Fruit fly (Drosophila melanogaster) whole organism, embryonic: ENCODE data around the gene Adck5.
A peak's percentile ranks its signal among the peaks of the same experiment; 100 is the strongest.

Experiments used
- Bgb ChIP-seq: fragments of 200-800 bp; sonication (Bioruptor generic); IDR thresholded peaks from 2 replicates; pipeline ENCODE4 v1.3.6; 2022; ENCODE audit warnings: missing biosample characterization, missing genetic modification characterization; ENCODE audit not compliant: partially characterized antibody
- CG10959 ChIP-seq: fragments of 200-800 bp; sonication (Bioruptor generic); IDR thresholded peaks from 2 replicates; pipeline ENCODE4 v1.3.6; 2022; ENCODE audit warnings: missing biosample characterization, missing genetic modification characterization
- CG11696 ChIP-seq: fragments of 200-800 bp; sonication (Bioruptor generic); IDR thresholded peaks from 2 replicates; pipeline ENCODE4 v1.3.6; 2022; ENCODE audit warnings: missing biosample characterization, missing genetic modification characterization
- CG13624 ChIP-seq: fragments of 200-800 bp; sonication (Bioruptor generic); optimal IDR thresholded peaks from 2 replicates; lab custom pipeline; 2016; ENCODE audit warnings: missing biosample characterization, missing genetic modification characterization
- CG16779 ChIP-seq: fragments of 200-800 bp; sonication (Bioruptor generic); IDR thresholded peaks from 2 replicates; pipeline ENCODE4 v1.3.6; 2022; ENCODE audit warnings: missing biosample characterization, missing genetic modification characterization
- CG2678 ChIP-seq: fragments of 200-800 bp; sonication (Bioruptor generic); optimal IDR thresholded peaks from 3 replicates; lab custom pipeline; 2019; ENCODE audit warnings: missing biosample characterization, mild to moderate bottlenecking, missing genetic modification characterization, moderate library complexity
- CG2875 ChIP-seq: fragments of 200-800 bp; sonication (Bioruptor generic); optimal IDR thresholded peaks from 2 replicates; lab custom pipeline; 2017; ENCODE audit warnings: missing biosample characterization, mild to moderate bottlenecking, missing genetic modification characterization, missing genetic modification reagents
- CG4707 ChIP-seq: fragments of 200-800 bp; sonication (Bioruptor generic); optimal IDR thresholded peaks from 2 replicates; lab custom pipeline; 2018; ENCODE audit warnings: missing biosample characterization, mild to moderate bottlenecking, missing genetic modification characterization, moderate library complexity
- CG6175 ChIP-seq: fragments of 200-800 bp; sonication (Bioruptor generic); IDR thresholded peaks from 3 replicates; pipeline ENCODE4 v1.3.6; 2022; ENCODE audit warnings: missing biosample characterization, missing genetic modification characterization
- Camta ChIP-seq: fragments of 200-800 bp; sonication (Bioruptor generic); optimal IDR thresholded peaks from 2 replicates; lab custom pipeline; 2016; ENCODE audit warnings: missing biosample characterization, missing genetic modification characterization
- Dek ChIP-seq: fragments of 200-800 bp; sonication (Bioruptor generic); optimal IDR thresholded peaks from 3 replicates; lab custom pipeline; 2019; ENCODE audit warnings: missing biosample characterization, mild to moderate bottlenecking, missing genetic modification characterization, moderate library complexity
- Drgx ChIP-seq: fragments of 200-800 bp; sonication (Bioruptor generic); IDR thresholded peaks from 2 replicates; pipeline ENCODE4 v1.3.6; 2022; ENCODE audit warnings: missing biosample characterization, missing genetic modification characterization
- Eip74EF ChIP-seq, 2 experiments: fragments of 200-800 bp in 1 of 2; fragments of >200 bp in 1 of 2; sonication (Bioruptor generic) in 1 of 2; optimal IDR thresholded peaks; 2 replicates each; lab custom pipeline; 2017 to 2019; ENCODE audit warnings: missing biosample characterization in 2 of 2, missing genetic modification characterization in 2 of 2, mild to moderate bottlenecking in 1 of 2, moderate library complexity in 1 of 2
- Ets65A ChIP-seq: fragments of 200-800 bp; sonication (Bioruptor generic); peaks from one replicate; lab custom pipeline; 2016; ENCODE audit warnings: missing biosample characterization, missing genetic modification characterization
- Hand ChIP-seq: fragments of 200-800 bp; sonication (Bioruptor generic); optimal IDR thresholded peaks from 2 replicates; lab custom pipeline; 2017; ENCODE audit warnings: mild to moderate bottlenecking, missing biosample characterization, missing genetic modification reagents, missing genetic modification characterization
- Med ChIP-seq: fragments of 200-800 bp; sonication (Bioruptor generic); peaks from one replicate; lab custom pipeline; 2016; ENCODE audit warnings: missing biosample characterization, missing genetic modification characterization, mild to moderate bottlenecking, inconsistent platforms, moderate library complexity
- NC2α ChIP-seq: fragments of 200-800 bp; sonication (Bioruptor generic); optimal IDR thresholded peaks from 2 replicates; lab custom pipeline; 2016; ENCODE audit warnings: missing biosample characterization, missing genetic modification characterization
- NfI ChIP-seq: fragments of 200-800 bp; sonication (Bioruptor generic); optimal IDR thresholded peaks from 3 replicates; lab custom pipeline; 2018; ENCODE audit warnings: missing biosample characterization, mild to moderate bottlenecking, missing genetic modification characterization, moderate library complexity
- Pdp1 ChIP-seq, 2 experiments: fragments of 200-800 bp; sonication (Bioruptor generic); optimal IDR thresholded peaks; 3 replicates each; lab custom pipeline; 2016; ENCODE audit warnings: missing biosample characterization in 2 of 2, missing genetic modification characterization in 2 of 2, mild to moderate bottlenecking in 1 of 2, moderate library complexity in 1 of 2
- Ptx1 ChIP-seq: fragments of 200-800 bp; sonication (Bioruptor generic); IDR thresholded peaks from 2 replicates; pipeline ENCODE4 v1.3.6; 2022; ENCODE audit warnings: missing biosample characterization, missing genetic modification characterization
- Six4 ChIP-seq: fragments of 200-800 bp; sonication (Bioruptor generic); optimal IDR thresholded peaks from 2 replicates; lab custom pipeline; 2016; ENCODE audit warnings: missing biosample characterization, missing genetic modification characterization
- Xbp1 ChIP-seq: fragments of 200-800 bp; sonication (Bioruptor generic); optimal IDR thresholded peaks from 3 replicates; lab custom pipeline; 2016; ENCODE audit warnings: missing biosample characterization, mild to moderate bottlenecking, missing genetic modification characterization
- crp ChIP-seq, 2 experiments: fragments of 200-800 bp; sonication (Bioruptor generic); optimal IDR thresholded peaks; 2 replicates in 1 of 2; 3 replicates in 1 of 2; lab custom pipeline; 2017; ENCODE audit warnings: missing biosample characterization in 2 of 2, missing genetic modification characterization in 2 of 2, mild to moderate bottlenecking in 1 of 2, moderate library complexity in 1 of 2
- dmrt99B ChIP-seq: fragments of 200-800 bp; sonication (Bioruptor generic); optimal IDR thresholded peaks from 2 replicates; lab custom pipeline; 2018; ENCODE audit warnings: missing biosample characterization, mild to moderate bottlenecking, missing genetic modification characterization, moderate library complexity
- fd96Cb ChIP-seq: fragments of 200-800 bp; sonication (Bioruptor generic); optimal IDR thresholded peaks from 2 replicates; lab custom pipeline; 2018; ENCODE audit warnings: missing biosample characterization, mild to moderate bottlenecking, missing genetic modification characterization, moderate library complexity
- gem ChIP-seq: fragments of 200-800 bp; sonication (Bioruptor generic); optimal IDR thresholded peaks from 2 replicates; lab custom pipeline; 2019; ENCODE audit warnings: missing biosample characterization, mild to moderate bottlenecking, missing genetic modification characterization, moderate library complexity
- h ChIP-seq: fragments of >200 bp; optimal IDR thresholded peaks from 2 replicates; lab custom pipeline; 2017
- lov ChIP-seq, 2 experiments: fragments of 200-800 bp in 1 of 2; fragments of >200 bp in 1 of 2; sonication (Bioruptor generic) in 1 of 2; IDR thresholded peaks in 1 of 2; optimal IDR thresholded peaks in 1 of 2; 2 replicates in 1 of 2; 3 replicates in 1 of 2; pipeline versions ENCODE4 v1.3.6 to Lab custom; 2017 to 2022; ENCODE audit warnings: missing biosample characterization in 1 of 2, missing genetic modification characterization in 1 of 2
- odd ChIP-seq: fragments of 200-800 bp; sonication (Bioruptor generic); optimal IDR thresholded peaks from 2 replicates; lab custom pipeline; 2017; ENCODE audit warnings: missing biosample characterization, mild to moderate bottlenecking, missing genetic modification characterization
- org-1 ChIP-seq: fragments of 200-800 bp; sonication (Bioruptor generic); optimal IDR thresholded peaks from 2 replicates; lab custom pipeline; 2017; ENCODE audit warnings: missing biosample characterization, missing genetic modification characterization
- pum ChIP-seq: fragments of 200-800 bp; sonication (Bioruptor generic); optimal IDR thresholded peaks from 2 replicates; lab custom pipeline; 2016; ENCODE audit warnings: missing biosample characterization, missing genetic modification characterization
- sens ChIP-seq: fragments of 200-800 bp; sonication (Bioruptor generic); peaks from one replicate; lab custom pipeline; 2016; ENCODE audit warnings: missing biosample characterization, missing genetic modification characterization
- sna ChIP-seq: fragments of 200-800 bp; sonication (Bioruptor generic); IDR thresholded peaks from 2 replicates; pipeline ENCODE4 v1.3.6; 2022; ENCODE audit warnings: missing biosample characterization, missing genetic modification characterization; ENCODE audit not compliant: partially characterized antibody
- usp ChIP-seq: fragments of >200 bp; optimal IDR thresholded peaks from 2 replicates; lab custom pipeline; 2017; ENCODE audit warnings: missing biosample characterization, missing genetic modification characterization
- yki ChIP-seq: fragments of >200 bp; optimal IDR thresholded peaks from 3 replicates; lab custom pipeline; 2018

Gene Adck5

DNA sequence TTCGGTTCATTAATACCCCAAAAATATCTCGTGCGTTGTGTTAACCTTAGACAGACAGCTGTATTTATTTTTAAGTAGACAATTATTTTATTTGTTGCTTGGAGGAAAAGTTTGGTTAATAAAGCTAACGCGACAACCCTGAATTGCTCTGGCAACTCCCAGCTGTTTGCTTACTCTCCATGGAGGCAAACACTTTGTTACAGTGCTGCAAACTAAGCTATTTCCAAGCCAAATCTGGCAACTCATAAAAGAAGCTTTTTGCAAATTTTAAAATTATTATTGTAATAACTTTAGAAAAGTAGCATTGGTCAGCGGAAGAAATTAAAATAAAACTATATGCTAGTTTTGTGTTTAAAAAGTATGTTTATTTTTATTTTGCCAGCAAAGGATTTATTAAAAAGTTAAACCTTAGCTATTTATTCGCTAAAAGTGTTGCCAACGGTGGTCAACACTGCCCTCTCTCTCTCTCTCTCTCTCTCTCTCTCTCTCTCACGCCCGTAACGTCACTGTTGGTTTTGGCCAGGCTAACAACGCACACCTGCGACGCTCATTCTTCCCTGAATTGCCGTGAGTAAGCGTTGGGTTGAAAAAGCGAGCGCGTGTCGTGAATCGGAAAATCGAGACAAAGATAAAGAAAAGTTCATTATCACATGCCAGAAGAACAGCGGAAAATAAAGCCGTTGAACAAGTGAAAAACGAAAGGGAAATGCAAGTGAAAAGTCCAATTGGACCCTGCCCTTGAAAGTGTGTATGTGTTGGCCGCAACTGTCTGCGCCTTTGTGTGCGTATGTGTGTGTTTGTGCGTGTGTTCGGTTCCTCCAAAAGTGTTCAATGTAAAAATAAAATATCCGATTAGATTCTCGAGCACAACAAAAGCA is 45.9 kb downstream of the Adck5 start (continued):
- TF ChIP-seq Eip74EF (GFP tag; optimal IDR thresholded peaks at IDR 0.05; lab: Kevin White, UChicago) (peak in 1 of 2 experiments; percentile 36), crp (GFP tag; optimal IDR thresholded peaks at IDR 0.05; lab: Kevin White, UChicago) (peak in 1 of 2 experiments; percentile 76), Hand (GFP tag; lab: Kevin White, UChicago) (peak; percentile 65), org-1 (GFP tag; lab: Kevin White, UChicago) (peak; percentile 83), CG2678 (tag; lab: Kevin White, UChicago) (peak; percentile 85), CG11696 (GFP tag; lab: Robert Waterston, UW) (peak; percentile 92), fd96Cb (tag; lab: Kevin White, UChicago) (peak; percentile 79), CG13624 (GFP tag; lab: Kevin White, UChicago) (peak; percentile 87), usp (no peak), Six4 (GFP tag; lab: Kevin White, UChicago) (peak; percentile 72)

DNA sequence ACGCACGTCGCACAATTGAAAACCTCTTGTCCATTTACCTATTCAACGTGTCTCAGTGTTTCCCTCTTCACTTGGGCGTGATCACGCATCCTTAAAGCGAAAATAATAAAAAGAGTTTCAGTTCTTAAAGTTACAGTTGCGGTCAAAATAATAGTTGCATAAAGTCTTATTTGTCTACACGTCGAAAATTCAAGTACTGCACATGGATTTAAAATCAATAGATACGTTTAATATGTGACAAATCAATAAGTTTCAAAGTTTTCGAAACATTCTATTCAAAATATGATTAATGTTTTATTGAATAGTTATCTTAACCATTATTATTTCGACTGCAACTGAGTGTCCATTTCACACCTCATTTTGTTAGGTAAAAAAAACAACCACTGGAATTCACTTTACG is 46.6 kb downstream of the Adck5 start:
- TF ChIP-seq Xbp1 (GFP tag; lab: Kevin White, UChicago) (no peak), sens (peak; percentile 51), Ptx1 (GFP tag; lab: Robert Waterston, UW) (no peak), gem (tag; lab: Kevin White, UChicago) (peak; percentile 17), CG10959 (GFP tag; lab: Robert Waterston, UW) (no peak), dmrt99B (tag; lab: Kevin White, UChicago) (no peak), CG11696 (GFP tag; lab: Robert Waterston, UW) (peak; percentile 67), Dek (no peak)

DNA sequence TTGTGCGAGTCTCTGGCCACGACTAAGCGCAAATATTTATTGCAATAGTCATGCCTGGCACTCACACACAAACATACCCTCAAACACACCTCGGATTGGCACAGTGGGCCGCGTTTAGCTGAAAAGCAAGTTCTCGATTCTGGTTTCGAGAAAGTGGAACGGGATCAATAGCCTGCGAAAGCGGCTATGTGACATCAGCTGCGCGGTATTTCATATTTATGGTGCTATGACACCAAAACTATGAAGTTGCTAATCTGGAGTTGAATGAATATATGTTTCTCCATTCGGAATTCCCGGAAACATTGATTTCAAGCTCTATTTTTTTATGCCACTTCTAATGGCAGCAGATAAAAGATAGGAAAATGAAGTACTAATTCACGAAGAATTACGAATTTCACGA is 48.3 kb downstream of the Adck5 start:
- TF ChIP-seq yki (lab: Kevin White, UChicago) (no peak), Drgx (no peak), NC2α (GFP tag; lab: Kevin White, UChicago) (no peak), lov (optimal IDR thresholded peaks at IDR 0.05; lab: Kevin White, UChicago) (no peak), lov (GFP tag; IDR thresholded peaks at IDR 0.05; lab: Robert Waterston, UW) (no peak), odd (GFP tag; lab: Kevin White, UChicago) (no peak), h (no peak), Bgb (GFP tag; lab: Robert Waterston, UW) (no peak), fd96Cb (tag; lab: Kevin White, UChicago) (no peak), Ets65A (GFP tag; lab: Kevin White, UChicago) (peak; percentile 45), sna (GFP tag; lab: Robert Waterston, UW) (no peak), CG6175 (GFP tag; lab: Robert Waterston, UW) (no peak), sens (peak; percentile 75), CG16779 (GFP tag; lab: Robert Waterston, UW) (0 out of 2 replicates have a peak, but pooled peaks have one; percentile 39), Camta (no peak), pum (GFP tag; lab: Kevin White, UChicago) (no peak), Med (peak; percentile 65), CG2875 (GFP tag; lab: Kevin White, UChicago) (no peak), CG4707 (GFP tag; lab: Kevin White, UChicago) (peak; percentile 41)
- TF ChIP-seq, all 482 proteins: peak for 5

DNA sequence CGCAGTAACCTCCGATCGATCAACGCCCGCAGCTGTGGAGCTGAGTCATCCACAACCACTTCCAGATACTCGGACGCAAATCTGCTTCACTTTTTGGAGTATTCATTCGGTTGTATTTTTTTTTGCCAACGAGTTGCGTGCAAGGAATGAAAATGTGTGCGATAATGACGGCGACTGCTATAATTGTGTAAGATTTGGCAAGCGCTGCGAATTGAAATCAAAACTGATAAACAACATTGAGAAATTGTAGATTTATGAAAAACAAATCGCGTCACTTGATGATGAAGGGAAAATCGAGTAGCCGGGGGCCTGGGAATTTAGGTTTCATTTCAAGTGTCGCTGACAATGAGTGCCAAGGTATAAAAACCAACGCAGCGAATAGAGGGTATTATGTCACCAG is 49.3 kb downstream of the Adck5 start:
- peak in 1 of 2 experiments; percentile 19 for TF ChIP-seq Pdp1 (GFP tag; optimal IDR thresholded peaks at IDR 0.05; lab: Kevin White, UChicago)
- TF ChIP-seq NfI (GFP tag; lab: Kevin White, UChicago): no peak
- TF ChIP-seq, all 482 proteins: peak for 1
